Worm (Caenorhabditis elegans) whole organism, L1 larva: ENCODE results near the gene zmp-2.

Source experiments
- C34B4.2 ChIP-seq: sonication (generic microtip); optimal IDR thresholded peaks from 2 replicates; lab custom pipeline; 2017; ENCODE audit warnings: mild to moderate bottlenecking, missing genetic modification characterization, missing compliant biosample characterization
- F16B12.6 ChIP-seq: fragments of 150-350 bp; optimal IDR thresholded peaks from 2 replicates; lab custom pipeline; 2014; ENCODE audit warnings: missing biosample characterization, missing genetic modification characterization
- Y116A8C.19 ChIP-seq: sonication (generic microtip); optimal IDR thresholded peaks from 2 replicates; lab custom pipeline; 2016; ENCODE audit warnings: missing compliant biosample characterization, missing genetic modification characterization, borderline replicate concordance
- ama-1 ChIP-seq: fragments of 150-350 bp; optimal IDR thresholded peaks from 2 replicates; lab custom pipeline; 2014
- blmp-1 ChIP-seq: fragments of 150-350 bp; optimal IDR thresholded peaks from 2 replicates; lab custom pipeline; 2014; ENCODE audit warnings: missing biosample characterization, missing genetic modification characterization
- ceh-8 ChIP-seq: fragments of 200-800 bp; sonication (Bioruptor generic); optimal IDR thresholded peaks from 2 replicates; lab custom pipeline; 2018; ENCODE audit warnings: mild to moderate bottlenecking, missing genetic modification characterization, moderate library complexity, missing compliant biosample characterization
- ceh-82 ChIP-seq, 3 experiments: fragments of 150-350 bp in 1 of 3; sonication (generic microtip) in 2 of 3; optimal IDR thresholded peaks; 2 replicates each; lab custom pipeline; 2014 to 2017; ENCODE audit warnings: missing biosample characterization in 3 of 3, missing genetic modification characterization in 3 of 3
- ceh-88 ChIP-seq: fragments of 200-800 bp; sonication (Bioruptor generic); IDR thresholded peaks from 2 replicates; pipeline ENCODE4 v1.3.6; 2022; ENCODE audit warnings: missing genetic modification characterization, missing compliant biosample characterization
- ces-1 ChIP-seq: fragments of 150-350 bp; optimal IDR thresholded peaks from 2 replicates; lab custom pipeline; 2014; ENCODE audit warnings: missing biosample characterization, missing genetic modification reagents, missing genetic modification characterization
- efl-1 ChIP-seq, 4 experiments: fragments of 150-350 bp; optimal IDR thresholded peaks in 3 of 4; peaks in 1 of 4; 1 replicate in 1 of 4; 2 replicates in 3 of 4; lab custom pipeline; 2014; ENCODE audit warnings: missing biosample characterization in 2 of 4, missing genetic modification characterization in 2 of 4, missing genetic modification reagents in 2 of 4
- egl-13 ChIP-seq: sonication (generic microtip); optimal IDR thresholded peaks from 2 replicates; lab custom pipeline; 2016; ENCODE audit warnings: missing genotype, missing genetic modification reagents, missing genetic modification characterization, missing compliant biosample characterization
- egl-27 ChIP-seq, 2 experiments: fragments of 150-350 bp in 1 of 2; sonication (generic microtip); optimal IDR thresholded peaks; 3 replicates each; lab custom pipeline; 2017 to 2018; ENCODE audit warnings: missing biosample characterization in 2 of 2, missing genetic modification characterization in 2 of 2, missing genetic modification reagents in 2 of 2
- elt-3 ChIP-seq, 6 experiments: fragments of 150-350 bp in 1 of 6; sonication (generic microtip); optimal IDR thresholded peaks; 2 replicates each; lab custom pipeline; 2017 to 2018; ENCODE audit warnings: missing biosample characterization in 6 of 6, missing genetic modification characterization in 6 of 6, inconsistent platforms in 1 of 6
- fkh-4 ChIP-seq: sonication (generic microtip); optimal IDR thresholded peaks from 2 replicates; lab custom pipeline; 2016; ENCODE audit warnings: missing compliant biosample characterization, missing genetic modification characterization, borderline replicate concordance
- grh-1 ChIP-seq: fragments of 200-800 bp; sonication (Bioruptor generic); IDR thresholded peaks from 2 replicates; pipeline ENCODE4 v1.3.6; 2022; ENCODE audit warnings: missing genetic modification reagents, missing genetic modification characterization, missing compliant biosample characterization
- irx-1 ChIP-seq: sonication (generic microtip); optimal IDR thresholded peaks from 2 replicates; lab custom pipeline; 2016; ENCODE audit warnings: missing genetic modification characterization, missing compliant biosample characterization
- isw-1 ChIP-seq: fragments of 200-800 bp; sonication (Bioruptor generic); IDR thresholded peaks from 2 replicates; pipeline ENCODE4 v1.3.6; 2022; ENCODE audit warnings: missing genetic modification characterization, missing compliant biosample characterization
- lin-13 ChIP-seq: fragments of 150-350 bp; optimal IDR thresholded peaks from 2 replicates; lab custom pipeline; 2014; ENCODE audit warnings: missing biosample characterization, missing genetic modification reagents, missing genetic modification characterization
- lin-14 ChIP-seq: fragments of 200-800 bp; sonication (Bioruptor generic); optimal IDR thresholded peaks from 2 replicates; lab custom pipeline; 2018; ENCODE audit warnings: mild to moderate bottlenecking, missing genetic modification characterization, moderate library complexity, missing compliant biosample characterization
- lin-35 ChIP-seq, 2 experiments: fragments of 150-350 bp; optimal IDR thresholded peaks; 2 replicates each; lab custom pipeline; 2014; ENCODE audit warnings: missing biosample characterization in 2 of 2, missing genetic modification characterization in 2 of 2, missing genetic modification reagents in 2 of 2
- lin-39 ChIP-seq: fragments of 150-350 bp; optimal IDR thresholded peaks from 2 replicates; lab custom pipeline; 2014; ENCODE audit warnings: missing biosample characterization, missing genetic modification reagents, missing genetic modification characterization
- lsy-2 ChIP-seq, 2 experiments: fragments of 150-350 bp; optimal IDR thresholded peaks; 2 replicates each; lab custom pipeline; 2014; ENCODE audit warnings: missing biosample characterization in 2 of 2, missing genetic modification characterization in 2 of 2
- mab-9 ChIP-seq: fragments of 200-800 bp; sonication (Bioruptor generic); IDR thresholded peaks from 2 replicates; pipeline ENCODE4 v1.3.6; 2022; ENCODE audit warnings: missing genetic modification reagents, missing genetic modification characterization, missing compliant biosample characterization
- mdl-1 ChIP-seq, 2 experiments: fragments of 150-350 bp; optimal IDR thresholded peaks; 2 replicates each; lab custom pipeline; 2014 to 2017; ENCODE audit warnings: missing biosample characterization in 2 of 2, missing genetic modification characterization in 2 of 2, inconsistent platforms in 1 of 2
- mef-2 ChIP-seq: fragments of 150-350 bp; optimal IDR thresholded peaks from 2 replicates; lab custom pipeline; 2014; ENCODE audit warnings: missing biosample characterization, missing genetic modification characterization
- nhr-12 ChIP-seq: sonication (generic microtip); optimal IDR thresholded peaks from 2 replicates; lab custom pipeline; 2017; ENCODE audit warnings: missing biosample characterization, missing genetic modification characterization
- nhr-19 ChIP-seq: fragments of 200-800 bp; sonication (Bioruptor generic); conservative IDR thresholded peaks from 2 replicates; pipeline ENCODE4 v1.3.6; 2022; ENCODE audit warnings: missing genetic modification characterization, missing compliant biosample characterization
- nhr-47 ChIP-seq: sonication (generic microtip); optimal IDR thresholded peaks from 2 replicates; lab custom pipeline; 2016; ENCODE audit warnings: mild to moderate bottlenecking, missing genetic modification characterization, moderate library complexity, missing compliant biosample characterization
- nhr-71 ChIP-seq: sonication (generic microtip); optimal IDR thresholded peaks from 2 replicates; lab custom pipeline; 2016; ENCODE audit warnings: mild to moderate bottlenecking, missing genetic modification characterization, moderate library complexity, missing compliant biosample characterization
- nhr-76 ChIP-seq: sonication (generic microtip); optimal IDR thresholded peaks from 2 replicates; lab custom pipeline; 2017; ENCODE audit warnings: missing biosample characterization, missing genetic modification characterization
- nhr-85 ChIP-seq: sonication (generic microtip); peaks from one replicate; lab custom pipeline; 2016; ENCODE audit warnings: missing genetic modification characterization, inconsistent platforms, missing compliant biosample characterization
- nhr-90 ChIP-seq: sonication (generic microtip); optimal IDR thresholded peaks from 2 replicates; lab custom pipeline; 2016; ENCODE audit warnings: mild to moderate bottlenecking, missing genetic modification characterization, missing compliant biosample characterization; ENCODE audit not compliant: poor library complexity
- rnt-1 ChIP-seq: sonication (generic microtip); optimal IDR thresholded peaks from 2 replicates; lab custom pipeline; 2016; ENCODE audit warnings: mild to moderate bottlenecking, missing genetic modification characterization, moderate library complexity, missing compliant biosample characterization
- skn-1 ChIP-seq: fragments of 150-350 bp; optimal IDR thresholded peaks from 2 replicates; lab custom pipeline; 2014; ENCODE audit warnings: missing biosample characterization, missing genetic modification characterization
- snu-23 ChIP-seq: sonication (generic microtip); optimal IDR thresholded peaks from 2 replicates; lab custom pipeline; 2016; ENCODE audit warnings: missing genetic modification characterization, missing compliant biosample characterization
- sox-4 ChIP-seq: sonication (generic microtip); optimal IDR thresholded peaks from 2 replicates; lab custom pipeline; 2016; ENCODE audit warnings: missing genetic modification characterization, missing compliant biosample characterization
- sptf-1 ChIP-seq: fragments of 150-350 bp; optimal IDR thresholded peaks from 2 replicates; lab custom pipeline; 2014; ENCODE audit warnings: missing biosample characterization, missing genetic modification characterization
- sup-37 ChIP-seq: fragments of 200-800 bp; sonication (Bioruptor generic); optimal IDR thresholded peaks from 2 replicates; lab custom pipeline; 2018; ENCODE audit warnings: mild to moderate bottlenecking, missing genetic modification characterization, missing compliant biosample characterization
- tbx-2 ChIP-seq: sonication (generic microtip); optimal IDR thresholded peaks from 2 replicates; lab custom pipeline; 2016; ENCODE audit warnings: missing genetic modification characterization, missing compliant biosample characterization
- tlp-1 ChIP-seq: fragments of 150-350 bp; optimal IDR thresholded peaks from 2 replicates; lab custom pipeline; 2014; ENCODE audit warnings: missing biosample characterization, missing genetic modification characterization
- unc-130 ChIP-seq: fragments of 150-350 bp; optimal IDR thresholded peaks from 2 replicates; lab custom pipeline; 2017; ENCODE audit warnings: missing biosample characterization, missing genetic modification characterization, inconsistent platforms
- unc-30 ChIP-seq: sonication (generic microtip); optimal IDR thresholded peaks from 2 replicates; lab custom pipeline; 2017; ENCODE audit warnings: missing biosample characterization, missing genetic modification characterization
- unc-62 ChIP-seq: fragments of 150-350 bp; optimal IDR thresholded peaks from 2 replicates; lab custom pipeline; 2014; ENCODE audit warnings: missing biosample characterization, missing genetic modification reagents, missing genetic modification characterization
- unc-98 ChIP-seq: fragments of 200-800 bp; sonication (Bioruptor generic); IDR thresholded peaks from 2 replicates; pipeline ENCODE4 v1.3.6; 2022; ENCODE audit warnings: missing genetic modification characterization, missing compliant biosample characterization
- vab-15 ChIP-seq: sonication (generic microtip); optimal IDR thresholded peaks from 2 replicates; lab custom pipeline; 2017; ENCODE audit warnings: missing genotype, mild to moderate bottlenecking, missing genetic modification characterization, missing compliant biosample characterization
- ztf-11 ChIP-seq, 2 experiments: sonication (generic microtip); optimal IDR thresholded peaks; 2 replicates each; lab custom pipeline; 2016 to 2017; ENCODE audit warnings: missing genetic modification characterization in 2 of 2, missing biosample characterization in 1 of 2, missing compliant biosample characterization in 1 of 2

zmp-2 gene

DNA sequence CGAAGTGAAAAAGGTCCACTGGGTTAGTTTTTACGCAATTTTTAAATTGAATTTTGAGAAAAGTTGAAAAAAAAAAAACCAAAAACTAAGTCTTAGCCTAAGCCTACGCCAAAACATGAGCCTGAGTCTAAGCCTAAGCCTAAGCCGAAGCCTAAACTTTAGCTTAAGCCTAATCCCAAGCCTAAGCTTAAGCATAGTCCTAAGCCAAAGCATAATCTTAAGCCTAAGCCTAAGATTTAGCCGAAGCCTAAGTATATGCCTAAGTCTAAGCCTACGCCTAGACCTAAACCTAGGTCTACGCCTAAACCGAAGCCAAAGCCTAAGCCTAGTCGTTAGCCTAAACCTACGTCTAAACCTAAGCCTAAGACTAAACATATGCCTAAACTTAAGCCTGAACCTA, 5.5 kb downstream of the zmp-2 start:
- TF ChIP-seq unc-30 (no peak), nhr-76 (tag; lab: Kevin White, UChicago) (no peak), nhr-19 (GFP tag; lab: Robert Waterston, UW) (no peak), Y116A8C.19 (no peak), mef-2 (tag; lab: Kevin White, UChicago) (no peak), unc-62 (GFP tag; lab: Kevin White, UChicago) (no peak), C34B4.2 (tag; lab: Kevin White, UChicago) (no peak), ama-1 (no peak)

DNA sequence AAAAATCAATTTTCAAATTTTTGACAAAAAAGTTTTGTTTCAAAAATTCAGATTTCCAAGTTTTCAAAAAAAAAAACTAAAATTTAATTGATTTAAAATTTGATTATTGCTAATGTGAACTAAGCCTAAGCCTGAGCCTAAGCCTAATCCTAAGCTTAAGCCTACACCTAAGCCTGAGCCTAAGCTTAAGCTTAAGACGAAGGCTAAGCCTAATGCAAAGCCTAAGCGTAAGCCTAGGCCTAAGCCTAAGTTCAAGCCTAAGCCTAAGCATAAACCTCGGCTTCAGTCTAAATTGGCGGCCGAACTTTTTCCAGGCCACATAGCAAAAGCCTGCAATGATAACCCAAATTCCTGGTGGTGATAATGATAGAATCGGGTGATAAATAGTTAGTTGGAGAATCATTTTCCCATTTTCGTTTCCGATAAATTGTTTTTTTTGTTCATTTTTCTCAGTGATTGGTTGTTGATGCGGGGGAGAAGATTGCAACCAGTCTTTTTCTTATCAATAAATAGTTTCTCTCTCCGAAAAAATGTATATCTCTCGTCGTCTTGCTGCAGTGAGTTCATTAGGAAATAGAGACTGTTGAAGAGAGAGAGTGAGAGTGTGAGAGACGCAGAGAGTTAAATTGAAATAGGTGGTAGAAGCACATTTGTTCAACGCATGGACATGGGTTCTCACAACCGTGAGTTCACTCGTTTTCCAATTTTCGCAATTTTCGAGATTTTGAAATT, 11.2 kb downstream of the zmp-2 start:
- peak in 1 of 2 experiments; percentile 18 for TF ChIP-seq lsy-2 (tag; optimal IDR thresholded peaks at IDR 0.05; lab: Kevin White, UChicago)
- TF ChIP-seq elt-3 (tag; optimal IDR thresholded peaks at IDR 0.05; lab: Kevin White, UChicago), result peak in 4 of 6 experiments; percentile 40 to 65 (median 44)
- no peak for TF ChIP-seq sox-4 (tag; lab: Kevin White, UChicago)
- TF ChIP-seq rnt-1 (tag; lab: Kevin White, UChicago), result peak; percentile 28
- peak; percentile 47 for TF ChIP-seq nhr-85 (tag; lab: Kevin White, UChicago)
- no peak for TF ChIP-seq lin-39 (tag; lab: Kevin White, UChicago)
- TF ChIP-seq lin-14 (GFP tag; lab: Kevin White, UChicago), result peak; percentile 39
- peak; percentile 73 for TF ChIP-seq blmp-1 (tag; lab: Kevin White, UChicago)
- TF ChIP-seq unc-130 (tag; lab: Kevin White, UChicago), result no peak

DNA sequence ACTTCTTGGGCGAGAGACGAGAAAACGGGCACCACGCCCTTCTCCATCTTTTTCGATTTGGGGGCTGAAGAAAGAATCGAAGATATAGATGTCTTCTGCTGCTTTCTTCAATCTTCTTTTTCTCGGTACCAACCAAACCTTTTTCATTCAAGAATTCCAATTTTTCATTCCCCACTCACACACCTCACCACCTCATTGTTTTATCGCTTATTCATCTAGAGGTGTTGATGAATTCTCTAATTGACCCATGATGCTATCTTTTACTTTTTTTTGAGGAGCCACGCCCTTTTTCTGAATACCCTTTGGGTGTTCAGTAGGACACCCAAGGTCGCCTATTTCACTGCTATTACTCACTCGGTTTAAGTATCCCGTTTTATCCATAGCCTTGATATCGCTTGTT, 15.3 kb downstream of the zmp-2 start:
- TF ChIP-seq lin-35 (GFP tag; optimal IDR thresholded peaks at IDR 0.05; lab: Kevin White, UChicago) (no peak), mef-2 (tag; lab: Kevin White, UChicago) (no peak), ceh-88 (GFP tag; lab: Robert Waterston, UW) (no peak), efl-1 (optimal IDR thresholded peaks at IDR 0.05; lab: Kevin White, UChicago) (no peak), efl-1 (GFP tag; optimal IDR thresholded peaks at IDR 0.05 in 1 of 2; lab: Kevin White, UChicago) (no peak), ceh-8 (no peak), mab-9 (no peak), ama-1 (no peak), sox-4 (tag; lab: Kevin White, UChicago) (no peak), unc-98 (no peak), blmp-1 (tag; lab: Kevin White, UChicago) (peak; percentile 47), unc-130 (tag; lab: Kevin White, UChicago) (no peak), F16B12.6 (tag; lab: Kevin White, UChicago) (no peak), vab-15 (tag; lab: Kevin White, UChicago) (no peak), isw-1 (GFP tag; lab: Robert Waterston, UW) (no peak), nhr-90 (tag; lab: Kevin White, UChicago) (peak; percentile 31), unc-62 (GFP tag; lab: Kevin White, UChicago) (no peak), grh-1 (GFP tag; lab: Robert Waterston, UW) (0 out of 2 replicates have a peak, but pooled peaks have one; percentile 20), egl-13 (tag; lab: Kevin White, UChicago) (no peak), snu-23 (GFP tag; lab: Kevin White, UChicago) (peak; percentile 19), egl-27 (tag; optimal IDR thresholded peaks at IDR 0.05; lab: Kevin White, UChicago) (no peak), skn-1 (tag; lab: Kevin White, UChicago) (no peak), nhr-85 (tag; lab: Kevin White, UChicago) (peak; percentile 89), fkh-4 (no peak), ztf-11 (tag; optimal IDR thresholded peaks at IDR 0.05; lab: Kevin White, UChicago) (no peak), nhr-47 (tag; lab: Kevin White, UChicago) (no peak), irx-1 (tag; lab: Kevin White, UChicago) (no peak), Y116A8C.19 (no peak), nhr-12 (tag; lab: Kevin White, UChicago) (no peak), mdl-1 (tag; optimal IDR thresholded peaks at IDR 0.05; lab: Kevin White, UChicago) (no peak), lin-13 (GFP tag; lab: Kevin White, UChicago) (no peak), tlp-1 (no peak), tbx-2 (tag; lab: Kevin White, UChicago) (no peak), nhr-71 (tag; lab: Kevin White, UChicago) (peak; percentile 7), lin-39 (tag; lab: Kevin White, UChicago) (no peak), ceh-82 (tag; optimal IDR thresholded peaks at IDR 0.05; lab: Kevin White, UChicago) (no peak), sptf-1 (tag; lab: Kevin White, UChicago) (no peak), sup-37 (no peak), ces-1 (GFP tag; lab: Kevin White, UChicago) (no peak), nhr-19 (GFP tag; lab: Robert Waterston, UW) (no peak)
